Fruit fly (Drosophila melanogaster) whole organism, adult: Measurements from ENCODE around the gene Obp8a.

Source experiments
- CG11617 ChIP-seq: fragments of 200-800 bp; sonication (Bioruptor generic); optimal IDR thresholded peaks from 2 replicates; lab custom pipeline; 2017; ENCODE audit warnings: mild to moderate bottlenecking, missing biosample characterization, missing genetic modification reagents, missing genetic modification characterization
- CG5204 ChIP-seq: fragments of 200-800 bp; sonication (Bioruptor generic); optimal IDR thresholded peaks from 2 replicates; lab custom pipeline; 2016; ENCODE audit warnings: missing biosample characterization, missing genetic modification characterization
- Crg-1 ChIP-seq: fragments of 200-800 bp; sonication (Bioruptor generic); optimal IDR thresholded peaks from 2 replicates; lab custom pipeline; 2016; ENCODE audit warnings: missing biosample characterization, missing genetic modification characterization
- pad ChIP-seq: fragments of 200-800 bp; sonication (Bioruptor generic); optimal IDR thresholded peaks from 3 replicates; lab custom pipeline; 2017; ENCODE audit warnings: missing biosample characterization, missing genetic modification characterization, mild to moderate bottlenecking, moderate library complexity, missing genetic modification reagents

DNA sequence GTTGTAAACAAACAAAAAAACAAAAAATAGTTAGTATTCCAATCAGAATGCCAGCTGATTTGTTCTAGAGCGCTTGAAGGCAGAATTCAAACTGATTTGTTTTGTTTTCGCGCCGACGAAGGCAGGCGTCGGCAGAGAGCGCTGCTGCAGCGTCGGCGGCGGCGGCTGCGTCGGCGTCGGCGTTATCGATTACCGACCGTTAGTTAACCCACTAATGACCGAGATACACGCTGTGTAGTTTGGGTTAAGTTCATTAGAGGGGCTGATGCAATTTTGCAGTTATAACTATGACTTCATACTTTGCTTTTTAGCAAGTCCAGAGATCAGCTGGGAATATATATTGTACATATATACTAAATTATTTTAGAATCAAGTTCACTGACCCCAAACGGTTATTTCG is 8.5 kb downstream of the Obp8a start, which contains the start of gene t:
- no peak for TF ChIP-seq CG11617 (GFP tag; lab: Kevin White, UChicago)
- TF ChIP-seq pad (GFP tag; lab: Kevin White, UChicago): no peak
- peak; percentile 17 for TF ChIP-seq CG5204 (GFP tag; lab: Kevin White, UChicago)
- TF ChIP-seq Crg-1 (GFP tag; lab: Kevin White, UChicago): no peak
